Fruit fly (Drosophila melanogaster) whole organism, embryonic: ENCODE results near the gene Gr93a.

Experiments
- Adf1 ChIP-seq: fragments of 200-800 bp; sonication (Bioruptor generic); IDR thresholded peaks from 2 replicates; pipeline ENCODE4 v1.3.6; 2022; ENCODE audit warnings: missing biosample characterization, missing genetic modification characterization
- Blimp-1 ChIP-seq: fragments of 200-800 bp; sonication (Bioruptor generic); optimal IDR thresholded peaks from 3 replicates; lab custom pipeline; 2018; ENCODE audit warnings: missing biosample characterization, missing genetic modification characterization, mild to moderate bottlenecking, moderate library complexity, missing genetic modification reagents
- CG10321 ChIP-seq: fragments of 200-800 bp; sonication (Bioruptor generic); IDR thresholded peaks from 2 replicates; pipeline ENCODE4 v1.3.6; 2022; ENCODE audit warnings: missing biosample characterization, missing genetic modification characterization
- CG10431 ChIP-seq: fragments of 200-800 bp; sonication (Bioruptor generic); optimal IDR thresholded peaks from 3 replicates; lab custom pipeline; 2018; ENCODE audit warnings: missing biosample characterization, mild to moderate bottlenecking, missing genetic modification characterization
- CG12391 ChIP-seq: fragments of 200-800 bp; sonication (Bioruptor generic); optimal IDR thresholded peaks from 3 replicates; lab custom pipeline; 2018; ENCODE audit warnings: missing biosample characterization, mild to moderate bottlenecking, missing genetic modification characterization, moderate library complexity
- CG14667 ChIP-seq: fragments of 200-800 bp; sonication (Bioruptor generic); IDR thresholded peaks from 2 replicates; pipeline ENCODE4 v1.3.6; 2022; ENCODE audit warnings: missing biosample characterization, missing genetic modification characterization
- CG14860 ChIP-seq: fragments of 200-800 bp; sonication (Bioruptor generic); IDR thresholded peaks from 3 replicates; pipeline ENCODE4 v1.3.6; 2022; ENCODE audit warnings: missing biosample characterization, missing genetic modification characterization; ENCODE audit not compliant: partially characterized antibody
- CG15269 ChIP-seq: fragments of 200-800 bp; sonication (Bioruptor generic); optimal IDR thresholded peaks from 2 replicates; lab custom pipeline; 2018; ENCODE audit warnings: missing biosample characterization, mild to moderate bottlenecking, missing genetic modification characterization, moderate library complexity
- CG16779 ChIP-seq: fragments of 200-800 bp; sonication (Bioruptor generic); IDR thresholded peaks from 2 replicates; pipeline ENCODE4 v1.3.6; 2022; ENCODE audit warnings: missing biosample characterization, missing genetic modification characterization
- CG17359 ChIP-seq: fragments of 200-800 bp; sonication (Bioruptor generic); optimal IDR thresholded peaks from 3 replicates; lab custom pipeline; 2018; ENCODE audit warnings: missing biosample characterization, mild to moderate bottlenecking, missing genetic modification characterization, moderate library complexity
- CG18011 ChIP-seq: fragments of 200-800 bp; sonication (Bioruptor generic); optimal IDR thresholded peaks from 2 replicates; lab custom pipeline; 2017; ENCODE audit warnings: missing biosample characterization, missing genetic modification characterization, mild to moderate bottlenecking, moderate library complexity, missing genotype
- CG2120 ChIP-seq: fragments of 200-800 bp; sonication (Bioruptor generic); optimal IDR thresholded peaks from 3 replicates; lab custom pipeline; 2016; ENCODE audit warnings: missing biosample characterization, missing genetic modification characterization
- CG30431 ChIP-seq: fragments of 200-800 bp; sonication (Bioruptor generic); optimal IDR thresholded peaks from 2 replicates; lab custom pipeline; 2017; ENCODE audit warnings: missing biosample characterization, missing genetic modification characterization
- CG31388 ChIP-seq: fragments of 200-800 bp; sonication (Bioruptor generic); optimal IDR thresholded peaks from 2 replicates; lab custom pipeline; 2016; ENCODE audit warnings: missing biosample characterization, missing genetic modification characterization
- CG33213 ChIP-seq: fragments of 200-800 bp; sonication (Bioruptor generic); optimal IDR thresholded peaks from 3 replicates; lab custom pipeline; 2016; ENCODE audit warnings: missing biosample characterization, missing genetic modification characterization
- CG34422 ChIP-seq: fragments of 200-800 bp; sonication (Bioruptor generic); IDR thresholded peaks from 3 replicates; pipeline ENCODE4 v1.3.6; 2022; ENCODE audit warnings: missing biosample characterization, missing genetic modification characterization
- CG4854 ChIP-seq: fragments of 200-800 bp; sonication (Bioruptor generic); optimal IDR thresholded peaks from 2 replicates; lab custom pipeline; 2016; ENCODE audit warnings: missing biosample characterization, missing genetic modification characterization, inconsistent platforms
- CG7928 ChIP-seq: fragments of 200-800 bp; sonication (Bioruptor generic); optimal IDR thresholded peaks from 2 replicates; lab custom pipeline; 2017; ENCODE audit warnings: missing biosample characterization, mild to moderate bottlenecking, missing genetic modification characterization
- CG8388 ChIP-seq: fragments of 200-800 bp; sonication (Bioruptor generic); optimal IDR thresholded peaks from 2 replicates; lab custom pipeline; 2019; ENCODE audit warnings: missing biosample characterization, mild to moderate bottlenecking, missing genetic modification characterization, moderate library complexity
- Deaf1 ChIP-seq: fragments of 200-800 bp; optimal IDR thresholded peaks from 3 replicates; lab custom pipeline; 2019; ENCODE audit warnings: missing biosample characterization, mild to moderate bottlenecking, missing genetic modification characterization, moderate library complexity
- Ets97D ChIP-seq: fragments of 200-800 bp; sonication (Bioruptor generic); optimal IDR thresholded peaks from 3 replicates; lab custom pipeline; 2016; ENCODE audit warnings: missing biosample characterization, missing genetic modification characterization
- HmgZ ChIP-seq: fragments of 200-800 bp; sonication (Bioruptor generic); optimal IDR thresholded peaks from 2 replicates; lab custom pipeline; 2018; ENCODE audit warnings: missing biosample characterization, mild to moderate bottlenecking, missing genetic modification characterization
- Hmr ChIP-seq: fragments of 200-800 bp; sonication (Bioruptor generic); optimal IDR thresholded peaks from 3 replicates; lab custom pipeline; 2017; ENCODE audit warnings: mild to moderate bottlenecking, missing biosample characterization, missing genetic modification reagents, missing genetic modification characterization
- Hmx ChIP-seq: fragments of 200-800 bp; sonication (Bioruptor generic); optimal IDR thresholded peaks from 2 replicates; lab custom pipeline; 2016; ENCODE audit warnings: missing biosample characterization, missing genetic modification characterization
- Myb ChIP-seq: fragments of 200-800 bp; sonication (Bioruptor generic); optimal IDR thresholded peaks from 2 replicates; lab custom pipeline; 2016; ENCODE audit warnings: missing biosample characterization, missing genetic modification characterization
- Scr ChIP-seq: fragments of 200-800 bp; sonication (Bioruptor generic); IDR thresholded peaks from 2 replicates; pipeline ENCODE4 v1.3.6; 2022; ENCODE audit warnings: missing biosample characterization, missing genetic modification characterization; ENCODE audit not compliant: partially characterized antibody
- Sin3A ChIP-seq: fragments of >200 bp; optimal IDR thresholded peaks from 2 replicates; lab custom pipeline; 2018
- Sox100B ChIP-seq: fragments of 200-800 bp; sonication (Bioruptor generic); optimal IDR thresholded peaks from 3 replicates; lab custom pipeline; 2018; ENCODE audit warnings: missing biosample characterization, mild to moderate bottlenecking, missing genetic modification characterization
- ab ChIP-seq: fragments of 200-800 bp; sonication (Bioruptor generic); optimal IDR thresholded peaks from 2 replicates; lab custom pipeline; 2016; ENCODE audit warnings: missing biosample characterization, missing genetic modification characterization
- abd-A ChIP-seq: fragments of 200-800 bp; sonication (Bioruptor generic); optimal IDR thresholded peaks from 3 replicates; lab custom pipeline; 2019; ENCODE audit warnings: missing biosample characterization, mild to moderate bottlenecking, missing genetic modification characterization, moderate library complexity
- ac ChIP-seq: fragments of 200-800 bp; sonication (Bioruptor generic); optimal IDR thresholded peaks from 3 replicates; lab custom pipeline; 2017; ENCODE audit warnings: missing biosample characterization, mild to moderate bottlenecking, missing genetic modification characterization
- ase ChIP-seq: fragments of 200-800 bp; sonication (Bioruptor generic); IDR thresholded peaks from 3 replicates; pipeline ENCODE4 v1.3.6; 2022; ENCODE audit warnings: missing biosample characterization, missing genetic modification characterization
- ash1 ChIP-seq: fragments of 200-800 bp; sonication (Bioruptor generic); optimal IDR thresholded peaks from 2 replicates; lab custom pipeline; 2018; ENCODE audit warnings: missing biosample characterization, mild to moderate bottlenecking, missing genetic modification characterization
- bowl ChIP-seq: fragments of 200-800 bp; sonication (Bioruptor generic); IDR thresholded peaks from 2 replicates; pipeline ENCODE4 v1.3.6; 2022; ENCODE audit warnings: missing biosample characterization, missing genetic modification characterization
- br ChIP-seq: fragments of >200 bp; optimal IDR thresholded peaks from 2 replicates; lab custom pipeline; 2017
- cad ChIP-seq: fragments of >200 bp; optimal IDR thresholded peaks from 2 replicates; lab custom pipeline; 2017; ENCODE audit warnings: missing biosample characterization, missing genetic modification characterization
- cato ChIP-seq: fragments of 200-800 bp; sonication (Bioruptor generic); optimal IDR thresholded peaks from 2 replicates; lab custom pipeline; 2016; ENCODE audit warnings: missing biosample characterization, missing genetic modification characterization, borderline replicate concordance
- cg ChIP-seq: fragments of 200-800 bp; sonication (Bioruptor generic); optimal IDR thresholded peaks from 3 replicates; lab custom pipeline; 2019; ENCODE audit warnings: missing biosample characterization, mild to moderate bottlenecking, missing genetic modification characterization, moderate library complexity
- emc ChIP-seq: fragments of 200-800 bp; sonication (Bioruptor generic); optimal IDR thresholded peaks from 2 replicates; lab custom pipeline; 2016; ENCODE audit warnings: missing biosample characterization, missing genetic modification characterization
- hb ChIP-seq: fragments of 200-800 bp; sonication (Bioruptor generic); IDR thresholded peaks from 3 replicates; pipeline ENCODE4 v1.3.6; 2022; ENCODE audit warnings: missing biosample characterization, missing genetic modification characterization; ENCODE audit not compliant: partially characterized antibody
- hth ChIP-seq: fragments of >200 bp; optimal IDR thresholded peaks from 2 replicates; lab custom pipeline; 2017; ENCODE audit warnings: inconsistent platforms
- jing ChIP-seq: fragments of 200-800 bp; sonication (Bioruptor generic); optimal IDR thresholded peaks from 2 replicates; lab custom pipeline; 2018; ENCODE audit warnings: missing biosample characterization, mild to moderate bottlenecking, missing genetic modification characterization
- ken ChIP-seq: fragments of 200-800 bp; sonication (Bioruptor generic); IDR thresholded peaks from 3 replicates; pipeline ENCODE4 v1.3.6; 2022; ENCODE audit warnings: missing biosample characterization, missing genetic modification characterization
- kni ChIP-seq: fragments of 200-800 bp; sonication (Bioruptor generic); optimal IDR thresholded peaks from 3 replicates; lab custom pipeline; 2017; ENCODE audit warnings: mild to moderate bottlenecking, missing biosample characterization, missing genetic modification reagents, missing genetic modification characterization
- mirr ChIP-seq: fragments of 200-800 bp; sonication (Bioruptor generic); optimal IDR thresholded peaks from 3 replicates; lab custom pipeline; 2018; ENCODE audit warnings: missing biosample characterization, mild to moderate bottlenecking, missing genetic modification characterization
- nerfin-2 ChIP-seq: fragments of 200-800 bp; sonication (Bioruptor generic); IDR thresholded peaks from 2 replicates; pipeline ENCODE4 v1.3.6; 2022; ENCODE audit warnings: missing biosample characterization, missing genetic modification characterization; ENCODE audit not compliant: partially characterized antibody
- sens-2 ChIP-seq: fragments of 200-800 bp; sonication (Bioruptor generic); IDR thresholded peaks from 2 replicates; pipeline ENCODE4 v1.3.6; 2022; ENCODE audit warnings: missing biosample characterization, missing genetic modification characterization
- sr ChIP-seq: fragments of 200-800 bp; sonication (Bioruptor generic); IDR thresholded peaks from 3 replicates; pipeline ENCODE4 v1.3.6; 2022; ENCODE audit warnings: missing biosample characterization, missing genetic modification characterization
- stc ChIP-seq: fragments of 200-800 bp; sonication (Bioruptor generic); IDR thresholded peaks from 2 replicates; pipeline ENCODE4 v1.3.6; 2022; ENCODE audit warnings: missing biosample characterization, missing genetic modification characterization
- tup ChIP-seq: fragments of 200-800 bp; sonication (Bioruptor generic); optimal IDR thresholded peaks from 2 replicates; lab custom pipeline; 2016; ENCODE audit warnings: missing biosample characterization, mild to moderate bottlenecking, missing genetic modification characterization, moderate library complexity
- usp ChIP-seq: fragments of >200 bp; optimal IDR thresholded peaks from 2 replicates; lab custom pipeline; 2017; ENCODE audit warnings: missing biosample characterization, missing genetic modification characterization

The Gr93a gene

DNA sequence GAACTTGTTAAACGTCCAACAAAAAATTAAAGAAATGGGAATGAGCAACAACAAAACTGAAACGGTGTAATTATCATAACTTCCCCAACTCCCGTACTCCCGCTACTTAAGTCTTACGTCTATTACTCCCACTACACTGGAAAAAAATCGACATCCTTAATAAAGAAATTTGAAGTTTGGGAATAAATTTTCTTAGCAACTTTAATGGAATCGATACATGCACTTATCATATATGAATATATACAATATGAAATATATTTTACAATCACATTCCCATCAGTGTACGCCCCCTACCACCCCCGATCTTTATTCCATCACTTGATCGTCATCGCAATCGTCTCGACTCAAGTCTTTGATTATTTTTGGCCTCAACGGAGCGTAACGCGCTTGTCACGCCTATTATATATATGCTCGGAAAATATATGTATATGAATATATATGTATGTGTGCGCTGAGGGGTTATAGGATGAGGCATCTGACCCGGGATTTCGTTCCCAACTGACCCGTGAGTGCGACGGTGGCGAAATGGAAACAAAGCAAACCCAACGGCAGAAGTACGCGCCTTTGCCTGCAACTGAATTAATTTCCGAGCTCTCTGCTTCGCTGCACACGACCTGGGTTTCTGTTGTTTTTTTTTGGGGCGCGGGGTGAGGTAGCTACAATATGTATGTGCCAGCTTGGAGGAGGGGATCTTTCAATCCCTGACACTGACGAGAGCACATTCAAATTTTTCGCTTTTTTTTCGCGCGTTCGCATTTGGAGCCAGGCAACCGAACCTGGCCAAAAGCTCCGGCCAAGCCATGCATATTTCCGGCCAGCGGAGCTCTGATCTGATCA lies 2.1 kb downstream of the Gr93a start (continued):
- TF ChIP-seq ken (GFP tag; lab: Robert Waterston, UW) (no peak), CG7928 (GFP tag; lab: Kevin White, UChicago) (no peak), ac (GFP tag; lab: Kevin White, UChicago) (no peak), Ets97D (GFP tag; lab: Kevin White, UChicago) (no peak), CG12391 (peak; percentile 66), cato (GFP tag; lab: Kevin White, UChicago) (no peak), CG16779 (no peak), Hmx (GFP tag; lab: Kevin White, UChicago) (no peak), br (lab: Kevin White, UChicago) (no peak), CG10431 (GFP tag; lab: Kevin White, UChicago) (no peak), Scr (GFP tag; lab: Robert Waterston, UW) (no peak), emc (GFP tag; lab: Kevin White, UChicago) (no peak), Deaf1 (no peak), mirr (GFP tag; lab: Kevin White, UChicago) (no peak), stc (GFP tag; lab: Robert Waterston, UW) (no peak), CG34422 (GFP tag; lab: Robert Waterston, UW) (no peak), jing (GFP tag; lab: Kevin White, UChicago) (no peak), bowl (no peak), hb (GFP tag; lab: Robert Waterston, UW) (no peak), Blimp-1 (GFP tag; lab: Kevin White, UChicago) (peak; percentile 27), Adf1 (GFP tag; lab: Robert Waterston, UW) (no peak), CG14667 (GFP tag; lab: Robert Waterston, UW) (no peak), CG10321 (GFP tag; lab: Robert Waterston, UW) (no peak), HmgZ (tag; lab: Kevin White, UChicago) (no peak), nerfin-2 (GFP tag; lab: Robert Waterston, UW) (no peak), cg (GFP tag; lab: Kevin White, UChicago) (peak; percentile 4), ab (no peak), sens-2 (GFP tag; lab: Robert Waterston, UW) (no peak), Hmr (GFP tag; lab: Kevin White, UChicago) (no peak), CG18011 (no peak), CG14860 (GFP tag; lab: Robert Waterston, UW) (no peak), hth (no peak), CG8388 (peak; percentile 67), CG15269 (tag; lab: Kevin White, UChicago) (peak; percentile 21), CG17359 (tag; lab: Kevin White, UChicago) (no peak), CG4854 (no peak), CG30431 (GFP tag; lab: Kevin White, UChicago) (no peak), CG31388 (GFP tag; lab: Kevin White, UChicago) (no peak), Sox100B (peak; percentile 25), sr (GFP tag; lab: Robert Waterston, UW) (no peak), kni (no peak), abd-A (tag; lab: Kevin White, UChicago) (no peak), CG2120 (GFP tag; lab: Kevin White, UChicago) (no peak), cad (GFP tag; lab: Kevin White, UChicago) (no peak), usp (GFP tag; lab: Kevin White, UChicago) (no peak), Myb (no peak), tup (GFP tag; lab: Kevin White, UChicago) (no peak), ase (GFP tag; lab: Robert Waterston, UW) (no peak), CG33213 (GFP tag; lab: Kevin White, UChicago) (no peak), ash1 (no peak), Sin3A (lab: Kevin White, UChicago) (no peak)
